Fruit fly (Drosophila melanogaster): Measurements from ENCODE around the gene CG13050.

Gene CG13050

dm6 chr3L:16305820-16306650, 27.0 kb upstream of the CG13050 start, which contains the start of the genes CG13043 and CG13063:
Gene CG13043, minus strand, starts transcription at chr3L:16305870.
Gene CG13063, plus strand, starts transcription at chr3L:16306600.
- peak; percentile 30 for TF ChIP-seq svp (GFP tag)
- no peak for TF ChIP-seq Sox15 (GFP tag; optimal IDR thresholded peaks at IDR 0.05)
- no peak for TF ChIP-seq fd85E (GFP tag; optimal IDR thresholded peaks at IDR 0.05)
- no peak for TF ChIP-seq net (GFP tag; optimal IDR thresholded peaks at IDR 0.05)
- no peak for TF ChIP-seq CG32006 (GFP tag; optimal IDR thresholded peaks at IDR 0.05)

dm6 chr3L:16303982-16304381, 24.9 kb upstream of the CG13050 start, which contains the start of gene CG43249:
Gene CG43249, plus strand, starts transcription at chr3L:16304282.
- TF ChIP-seq topi (GFP tag; optimal IDR thresholded peaks at IDR 0.05) = no peak
- no peak for TF ChIP-seq CG10631 (GFP tag; optimal IDR thresholded peaks at IDR 0.05)
- TF ChIP-seq Eip78C (GFP tag) = no peak
- no peak for TF ChIP-seq CG11762 (GFP tag; optimal IDR thresholded peaks at IDR 0.05; ENCODE audit: insufficient read depth)
- TF ChIP-seq CG8119 (GFP tag; IDR thresholded peaks at IDR 0.05) = no peak
- TF ChIP-seq Sox15 (GFP tag; optimal IDR thresholded peaks at IDR 0.05) = no peak
- no peak for TF ChIP-seq Eip93F (GFP tag; optimal IDR thresholded peaks at IDR 0.05)
- no peak for TF ChIP-seq CG8319 (GFP tag; optimal IDR thresholded peaks at IDR 0.05)
- no peak for TF ChIP-seq CG34406 (GFP tag; optimal IDR thresholded peaks at IDR 0.05)
- no peak for TF ChIP-seq CG4318 (GFP tag; optimal IDR thresholded peaks at IDR 0.05)
- TF ChIP-seq pdm3 (GFP tag; optimal IDR thresholded peaks at IDR 0.05) = no peak
- TF ChIP-seq Lpt (GFP tag; optimal IDR thresholded peaks at IDR 0.05) = no peak
- TF ChIP-seq lz (GFP tag; optimal IDR thresholded peaks at IDR 0.05) = no peak
- TF ChIP-seq Hr38 (GFP tag; optimal IDR thresholded peaks at IDR 0.05) = no peak
- TF ChIP-seq Blimp-1 (GFP tag; optimal IDR thresholded peaks at IDR 0.05) = no peak
- TF ChIP-seq CG6792 (GFP tag; optimal IDR thresholded peaks at IDR 0.05) = no peak
- no peak for TF ChIP-seq Smox (GFP tag; optimal IDR thresholded peaks at IDR 0.05)
- no peak for TF ChIP-seq vri (GFP tag; optimal IDR thresholded peaks at IDR 0.05)
- no peak for TF ChIP-seq svp (GFP tag)

DNA sequence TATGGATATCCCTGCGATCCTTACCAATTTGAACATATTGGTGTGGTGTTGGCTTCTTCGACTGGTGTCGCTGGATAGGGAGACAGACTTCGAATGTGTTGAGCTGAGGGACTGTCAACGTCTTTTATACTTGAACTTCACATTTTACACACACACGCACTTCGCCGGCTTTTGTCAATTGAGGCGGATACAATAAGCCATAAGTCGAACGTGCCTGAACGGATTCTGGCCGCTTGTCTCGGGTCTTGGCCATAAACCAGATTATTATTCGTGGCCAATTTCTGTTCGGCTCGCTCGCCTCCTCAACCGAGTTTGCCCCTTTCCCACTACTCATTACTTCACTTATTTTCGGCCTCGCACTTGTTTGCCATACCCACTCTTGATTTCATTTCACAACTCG, 24.0 kb upstream of the CG13050 start, which contains the start of gene CG13044:
CG13044 (minus strand) TSS at position 101 of the 400 bp plus-strand sequence.
- TF ChIP-seq Blimp-1 (GFP tag; optimal IDR thresholded peaks at IDR 0.05) = peak; percentile 41
- TF ChIP-seq Sox102F (GFP tag; optimal IDR thresholded peaks at IDR 0.05) = no peak
- no peak for TF ChIP-seq CG8119 (GFP tag; IDR thresholded peaks at IDR 0.05)
- no peak for TF ChIP-seq CG9139 (GFP tag; optimal IDR thresholded peaks at IDR 0.05)

DNA sequence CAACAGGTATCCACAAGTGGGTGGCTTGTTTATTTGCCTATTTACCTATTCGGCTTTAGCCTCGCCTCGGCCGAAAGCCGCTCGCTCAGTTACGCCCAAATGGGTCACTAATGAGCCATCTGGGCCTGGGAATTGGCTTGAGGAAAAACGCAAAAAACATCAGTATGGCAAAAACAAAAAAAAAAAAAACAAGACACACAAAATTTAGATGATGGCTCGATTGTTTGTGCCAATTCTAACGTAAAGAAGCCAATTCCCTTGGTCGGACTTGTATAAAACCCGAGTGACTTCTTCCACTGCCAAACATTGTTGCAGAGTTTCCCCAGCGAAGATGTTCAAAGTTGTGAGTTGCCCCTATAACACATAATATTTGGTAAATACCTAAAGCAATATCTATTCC, 22.1 kb upstream of the CG13050 start, which contains the start of gene CG4982:
CG4982 (plus strand) TSS at position 301 of the 400 bp plus-strand sequence.
- TF ChIP-seq Lpt (GFP tag; optimal IDR thresholded peaks at IDR 0.05) = no peak

- no peak for TF ChIP-seq Sox102F (GFP tag; optimal IDR thresholded peaks at IDR 0.05)
- no peak for TF ChIP-seq ss (GFP tag; optimal IDR thresholded peaks at IDR 0.05)
These were observed 16.4 kb upstream of the CG13050 start, which contains the start of gene CG4962 for dm6 chr3L:16295447-16295846. Gene CG4962, minus strand, starts transcription at chr3L:16295547.

dm6 chr3L:16291678-16292077, 12.6 kb upstream of the CG13050 start:
- TF ChIP-seq Ets21C (GFP tag; optimal IDR thresholded peaks at IDR 0.05) (no peak), CG3919 (GFP tag; optimal IDR thresholded peaks at IDR 0.05) (peak; percentile 22), CG6163 (GFP tag; IDR thresholded peaks at IDR 0.05) (0 out of 3 replicates have a peak, but pooled peaks have one; percentile 30)

- no peak for TF ChIP-seq OdsH (GFP tag; optimal IDR thresholded peaks at IDR 0.05)
- no peak for TF ChIP-seq achi (GFP tag; optimal IDR thresholded peaks at IDR 0.05)
- TF ChIP-seq salr (GFP tag; optimal IDR thresholded peaks at IDR 0.05) = no peak
- TF ChIP-seq CG16779 (tag; optimal IDR thresholded peaks at IDR 0.05) = no peak
These were observed 11.8 kb upstream of the CG13050 start, which contains the start of gene CG13045 for dm6 chr3L:16290850-16291249. Gene CG13045, minus strand, starts transcription at chr3L:16290950.
